Worm (Caenorhabditis elegans): ENCODE measurements around the gene C06E2.9.

The C06E2.9 gene

ce11 chrX:8838176-8838575 lies 22.9 kb upstream of the C06E2.9 start (continued):
- no peak for TF ChIP-seq lsy-2 (tag; optimal IDR thresholded peaks at IDR 0.05)
- 0 out of 2 replicates have a peak, but pooled peaks have one; percentile 27 for TF ChIP-seq php-3 (GFP tag; IDR thresholded peaks at IDR 0.05)
- TF ChIP-seq madf-9 (GFP tag; conservative IDR thresholded peaks at IDR 0.05), result peak; percentile 50; the same call in 1 of the 2 replicates
- no peak for TF ChIP-seq nhr-77 (tag; optimal IDR thresholded peaks at IDR 0.05)
- TF ChIP-seq zip-11 (GFP tag; IDR thresholded peaks at IDR 0.05), result no peak
- peak; percentile 72 for TF ChIP-seq aha-1 (tag)
- TF ChIP-seq nhr-6 (tag; optimal IDR thresholded peaks at IDR 0.05), result no peak
- TF ChIP-seq ceh-44 (GFP tag; IDR thresholded peaks at IDR 0.05), result no peak
- TF ChIP-seq ceh-20 (GFP tag; IDR thresholded peaks at IDR 0.05), result no peak; the same call in 1 of the 2 replicates
- TF ChIP-seq R02D3.7 (tag; optimal IDR thresholded peaks at IDR 0.05), result no peak
- TF ChIP-seq lir-3 (tag; optimal IDR thresholded peaks at IDR 0.05), result no peak
- 0 out of 2 replicates have a peak, but pooled peaks have one; percentile 34 for TF ChIP-seq hmg-1.1 (GFP tag; IDR thresholded peaks at IDR 0.05)
- no peak for TF ChIP-seq snpc-1.2 (GFP tag; IDR thresholded peaks at IDR 0.05)
- TF ChIP-seq Y48G9A.11 (GFP tag; IDR thresholded peaks at IDR 0.05), result no peak
- TF ChIP-seq D1046.2 (GFP tag; IDR thresholded peaks at IDR 0.05), result no peak
- no peak for TF ChIP-seq ceh-62 (tag; optimal IDR thresholded peaks at IDR 0.05)
- TF ChIP-seq mdt-29 (GFP tag; IDR thresholded peaks at IDR 0.05), result 0 out of 2 replicates have a peak, but pooled peaks have one; percentile 52
- TF ChIP-seq daf-16 (GFP tag; optimal IDR thresholded peaks at IDR 0.05), result peak in 1 of 2 experiments; percentile 70
- TF ChIP-seq daf-16 (tag; optimal IDR thresholded peaks at IDR 0.05), result peak; percentile 15
- TF ChIP-seq ctbp-1 (GFP tag; IDR thresholded peaks at IDR 0.05), result 0 out of 2 replicates have a peak, but pooled peaks have one; percentile 32
- peak; percentile 8 for TF ChIP-seq nhr-102 (tag; optimal IDR thresholded peaks at IDR 0.05)
- TF ChIP-seq daf-19 (GFP tag; conservative IDR thresholded peaks at IDR 0.05), result 0 out of 2 replicates have a peak, but pooled peaks have one; percentile 33
- no peak for TF ChIP-seq lin-1 (GFP tag; IDR thresholded peaks at IDR 0.05)
- TF ChIP-seq dve-1 (tag; optimal IDR thresholded peaks at IDR 0.05; ENCODE audit: insufficient read depth), result peak; percentile 35
- TF ChIP-seq hlh-11 (tag; optimal IDR thresholded peaks at IDR 0.05), result no peak
- TF ChIP-seq T20F7.1 (GFP tag; optimal IDR thresholded peaks at IDR 0.05), result no peak
- peak; percentile 41 for TF ChIP-seq duxl-1 (tag; optimal IDR thresholded peaks at IDR 0.05; ENCODE audit: poor library complexity)
- TF ChIP-seq arid-1 (GFP tag; conservative IDR thresholded peaks at IDR 0.05), result no peak; the same call in none of the 2 replicates
- TF ChIP-seq mxl-2 (GFP tag; conservative IDR thresholded peaks at IDR 0.05), result no peak
- peak; percentile 82; the same call in 1 of the 2 replicates for TF ChIP-seq nhr-41 (GFP tag; IDR thresholded peaks at IDR 0.05)

ce11 chrX:8843988-8844387 lies 17.1 kb upstream of the C06E2.9 start, which contains the start of gene ubc-23:
TSS of gene ubc-23 (plus strand) at chrX:8844288.
- TF ChIP-seq D1046.2 (GFP tag; IDR thresholded peaks at IDR 0.05), result no peak
- TF ChIP-seq aly-2 (tag; optimal IDR thresholded peaks at IDR 0.05), result no peak
- no peak for TF ChIP-seq ama-1 (optimal IDR thresholded peaks at IDR 0.05)
- TF ChIP-seq ceh-62 (tag; optimal IDR thresholded peaks at IDR 0.05), result no peak
- no peak for TF ChIP-seq ceh-44 (GFP tag; IDR thresholded peaks at IDR 0.05)
- TF ChIP-seq nhr-77 (tag; optimal IDR thresholded peaks at IDR 0.05), result no peak
- no peak for TF ChIP-seq gei-8 (GFP tag; optimal IDR thresholded peaks at IDR 0.05)

- TF ChIP-seq madf-9 (GFP tag; conservative IDR thresholded peaks at IDR 0.05), result peak; percentile 73; the same call in 1 of the 2 replicates
- no peak for TF ChIP-seq F37D6.2 (tag; optimal IDR thresholded peaks at IDR 0.05)
- peak; percentile 69 for TF ChIP-seq zip-11 (GFP tag; IDR thresholded peaks at IDR 0.05)
- no peak for TF ChIP-seq rbr-2 (tag; optimal IDR thresholded peaks at IDR 0.05)
- TF ChIP-seq cey-2 (tag; optimal IDR thresholded peaks at IDR 0.05; ENCODE audit: borderline replicate concordance, insufficient read depth), result no peak
- TF ChIP-seq aha-1 (tag), result no peak
- peak; percentile 8 for TF ChIP-seq lir-3 (tag; optimal IDR thresholded peaks at IDR 0.05)
- no peak; the same call in 1 of the 2 replicates for TF ChIP-seq dmd-6 (GFP tag; IDR thresholded peaks at IDR 0.05)
- TF ChIP-seq spr-3 (GFP tag; optimal IDR thresholded peaks at IDR 0.05), result no peak
- TF ChIP-seq ZK546.5 (tag; optimal IDR thresholded peaks at IDR 0.05), result no peak
- peak; percentile 40; the same call in 1 of the 2 replicates for TF ChIP-seq mxl-2 (GFP tag; conservative IDR thresholded peaks at IDR 0.05)
- TF ChIP-seq hif-1 (tag; optimal IDR thresholded peaks at IDR 0.05), result no peak
- TF ChIP-seq snpc-1.2 (GFP tag; IDR thresholded peaks at IDR 0.05), result no peak; the same call in 1 of the 2 replicates
- TF ChIP-seq nhr-76 (tag; optimal IDR thresholded peaks at IDR 0.05), result no peak
- TF ChIP-seq saeg-2 (GFP tag; IDR thresholded peaks at IDR 0.05), result peak; percentile 42; the same call in 1 of the 2 replicates
- no peak for TF ChIP-seq unc-39 (tag; optimal IDR thresholded peaks at IDR 0.05)
- TF ChIP-seq nhr-48 (tag; optimal IDR thresholded peaks at IDR 0.05), result peak; percentile 48
- no peak for TF ChIP-seq F10B5.3 (tag; optimal IDR thresholded peaks at IDR 0.05)
- TF ChIP-seq nhr-77 (tag; optimal IDR thresholded peaks at IDR 0.05), result peak; percentile 44
- no peak for TF ChIP-seq ceh-82 (tag; optimal IDR thresholded peaks at IDR 0.05)
Observed at ce11 chrX:8846447-8847237, 14.4 kb upstream of the C06E2.9 start, which contains the start of gene C28G1.10. TSS of gene C28G1.10 (plus strand) at chrX:8847122.
